Fruit fly (Drosophila melanogaster) whole organism, wandering third instar larva: ENCODE results near the gene lectin-28C.
A peak's percentile ranks its signal among the peaks of the same experiment; 100 is the strongest.

Experiments used
- Abd-B ChIP-seq: fragments of >200 bp; optimal IDR thresholded peaks from 2 replicates; lab custom pipeline; 2017; ENCODE audit warnings: missing biosample characterization, missing genetic modification characterization
- CG32264 ChIP-seq: fragments of 200-800 bp; sonication (Bioruptor generic); optimal IDR thresholded peaks from 2 replicates; lab custom pipeline; 2016; ENCODE audit warnings: missing biosample characterization, missing genetic modification characterization
- CG9705 ChIP-seq: fragments of 200-800 bp; sonication (Bioruptor generic); optimal IDR thresholded peaks from 2 replicates; lab custom pipeline; 2018; ENCODE audit warnings: missing biosample characterization, mild to moderate bottlenecking, missing genetic modification characterization
- CrebA ChIP-seq: fragments of 200-800 bp; sonication (Bioruptor generic); optimal IDR thresholded peaks from 2 replicates; lab custom pipeline; 2016; ENCODE audit warnings: missing biosample characterization, mild to moderate bottlenecking, missing genetic modification characterization, borderline replicate concordance
- Dfd ChIP-seq: fragments of >200 bp; optimal IDR thresholded peaks from 2 replicates; lab custom pipeline; 2017; ENCODE audit warnings: missing biosample characterization, missing genetic modification characterization
- Dif ChIP-seq: fragments of 200-275, 200-300 bp; sonication (Bioruptor generic); optimal IDR thresholded peaks from 2 replicates; lab custom pipeline; 2018; ENCODE audit warnings: missing biosample characterization, missing genetic modification characterization; ENCODE audit not compliant: partially characterized antibody
- GATAd ChIP-seq: sonication (Bioruptor generic); optimal IDR thresholded peaks from 2 replicates; lab custom pipeline; 2016; ENCODE audit warnings: missing biosample characterization, missing genetic modification characterization
- HLH106 ChIP-seq: fragments of 200-800 bp; optimal IDR thresholded peaks from 3 replicates; lab custom pipeline; 2019; ENCODE audit warnings: missing biosample characterization, mild to moderate bottlenecking, missing genetic modification characterization, moderate library complexity
- Hnf4 ChIP-seq: fragments of 200-800 bp; sonication (Bioruptor generic); optimal IDR thresholded peaks from 2 replicates; lab custom pipeline; 2016; ENCODE audit warnings: missing biosample characterization, mild to moderate bottlenecking, missing genetic modification characterization
- Hr78 ChIP-seq: fragments of >200 bp; optimal IDR thresholded peaks from 2 replicates; lab custom pipeline; 2017; ENCODE audit warnings: missing biosample characterization, missing genetic modification characterization
- Hr83 ChIP-seq: fragments of 200-300 bp; sonication (Bioruptor generic); optimal IDR thresholded peaks from 2 replicates; lab custom pipeline; 2016; ENCODE audit warnings: missing biosample characterization, mild to moderate bottlenecking, missing genetic modification characterization, moderate library complexity; ENCODE audit not compliant: poor library complexity, severe bottlenecking
- Jra ChIP-seq: sonication (Bioruptor generic); optimal IDR thresholded peaks from 2 replicates; lab custom pipeline; 2016; ENCODE audit warnings: missing biosample characterization, missing genetic modification characterization
- Mio ChIP-seq: sonication (Bioruptor generic); optimal IDR thresholded peaks from 2 replicates; lab custom pipeline; 2016; ENCODE audit warnings: missing biosample characterization, missing genetic modification characterization
- N ChIP-seq: fragments of >200 bp; optimal IDR thresholded peaks from 2 replicates; lab custom pipeline; 2018; ENCODE audit warnings: missing biosample characterization, missing external identifiers, missing genetic modification characterization
- Rel ChIP-seq, 2 experiments: fragments of 200-800 bp; sonication (Bioruptor generic) in 1 of 2; optimal IDR thresholded peaks; 2 replicates in 1 of 2; 3 replicates in 1 of 2; lab custom pipeline; 2016 to 2019; ENCODE audit warnings: mild to moderate bottlenecking in 2 of 2, missing biosample characterization in 2 of 2, missing genetic modification characterization in 2 of 2, moderate library complexity in 1 of 2
- Sp1 ChIP-seq: fragments of 200-800 bp; sonication (Bioruptor generic); optimal IDR thresholded peaks from 3 replicates; lab custom pipeline; 2019; ENCODE audit warnings: missing biosample characterization, mild to moderate bottlenecking, missing genetic modification characterization, moderate library complexity
- Vsx2 ChIP-seq: fragments of 200-300, 225-300 bp; sonication (Bioruptor generic); optimal IDR thresholded peaks from 2 replicates; lab custom pipeline; 2018; ENCODE audit warnings: missing biosample characterization, missing genetic modification characterization; ENCODE audit not compliant: partially characterized antibody
- br ChIP-seq: fragments of 200-800 bp; sonication (Bioruptor generic); optimal IDR thresholded peaks from 2 replicates; lab custom pipeline; 2016; ENCODE audit warnings: missing biosample characterization, missing genetic modification characterization
- dl ChIP-seq, 2 experiments: fragments of 175-275, 200-275 bp in 1 of 2; fragments of 200-275 bp in 1 of 2; sonication (Bioruptor generic); optimal IDR thresholded peaks; lab custom pipeline; 2018; ENCODE audit warnings: mild to moderate bottlenecking in 2 of 2, missing biosample characterization in 2 of 2, missing genetic modification characterization in 2 of 2, moderate library complexity in 2 of 2; ENCODE audit not compliant: partially characterized antibody in 2 of 2, insufficient read depth in 1 of 2
- dmrt93B ChIP-seq: fragments of 200-800 bp; sonication (Bioruptor generic); optimal IDR thresholded peaks from 2 replicates; lab custom pipeline; 2018; ENCODE audit warnings: missing biosample characterization, mild to moderate bottlenecking, missing genetic modification characterization
- dsf ChIP-seq: sonication (Bioruptor generic); optimal IDR thresholded peaks from 2 replicates; lab custom pipeline; 2016; ENCODE audit warnings: missing biosample characterization, missing genetic modification characterization, borderline replicate concordance
- ey ChIP-seq: fragments of 200-800 bp; sonication (Bioruptor generic); optimal IDR thresholded peaks from 2 replicates; lab custom pipeline; 2016; ENCODE audit warnings: missing biosample characterization, missing genetic modification characterization
- foxo ChIP-seq, 2 experiments: fragments of 200-800 bp; sonication (Bioruptor generic); optimal IDR thresholded peaks; 2 replicates in 1 of 2; 3 replicates in 1 of 2; lab custom pipeline; 2016 to 2017; ENCODE audit warnings: missing biosample characterization in 2 of 2, missing genetic modification characterization in 2 of 2
- fru ChIP-seq: fragments of 200-800 bp; sonication (Bioruptor generic); optimal IDR thresholded peaks from 3 replicates; lab custom pipeline; 2016; ENCODE audit warnings: missing biosample characterization, mild to moderate bottlenecking, missing genetic modification characterization
- h ChIP-seq: fragments of 200-800 bp; sonication (Bioruptor generic); optimal IDR thresholded peaks from 3 replicates; lab custom pipeline; 2016; ENCODE audit warnings: missing biosample characterization, mild to moderate bottlenecking, missing genetic modification characterization
- psq ChIP-seq: fragments of 200-800 bp; sonication (Bioruptor generic); optimal IDR thresholded peaks from 3 replicates; lab custom pipeline; 2017; ENCODE audit warnings: missing biosample characterization, mild to moderate bottlenecking, missing genetic modification characterization, moderate library complexity
- rgr ChIP-seq: fragments of 200-800 bp; sonication (Bioruptor generic); optimal IDR thresholded peaks from 3 replicates; lab custom pipeline; 2016; ENCODE audit warnings: missing biosample characterization, mild to moderate bottlenecking, missing genetic modification characterization
- sv ChIP-seq: fragments of 200-800 bp; sonication (Bioruptor generic); optimal IDR thresholded peaks from 3 replicates; lab custom pipeline; 2016; ENCODE audit warnings: missing biosample characterization, missing genetic modification characterization
- tai ChIP-seq: sonication (Bioruptor generic); optimal IDR thresholded peaks from 2 replicates; lab custom pipeline; 2016; ENCODE audit warnings: missing biosample characterization, missing genetic modification characterization
- woc ChIP-seq: sonication (Bioruptor generic); optimal IDR thresholded peaks from 2 replicates; lab custom pipeline; 2016; ENCODE audit warnings: missing biosample characterization, mild to moderate bottlenecking, missing genetic modification characterization

The lectin-28C gene

DNA sequence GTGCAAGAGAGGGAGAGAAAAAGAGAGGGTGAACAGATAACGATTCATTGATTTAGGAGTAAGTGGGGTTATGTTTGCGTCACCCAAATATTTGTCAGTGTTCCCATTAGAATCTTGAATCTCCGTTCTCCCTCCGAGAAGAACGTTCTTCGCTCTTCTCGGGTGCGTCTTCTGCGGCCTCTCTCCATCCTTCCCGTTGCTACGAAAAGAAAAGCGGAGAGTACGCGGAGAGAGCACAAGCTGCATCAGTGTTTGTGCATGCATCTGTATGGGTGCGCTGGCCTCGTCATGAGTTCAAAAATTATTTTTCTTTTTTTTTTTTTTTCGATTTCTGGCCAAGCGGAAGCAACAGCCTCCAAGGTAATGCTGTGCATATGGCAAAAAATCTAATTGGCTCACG, 28.0 kb upstream of the lectin-28C start (continued):
- no peak for TF ChIP-seq ey (GFP tag; lab: Kevin White, UChicago)
- TF ChIP-seq woc (GFP tag; lab: Kevin White, UChicago) = no peak
- peak; percentile 54 to 55 for TF ChIP-seq dl (GFP tag; optimal IDR thresholded peaks at IDR 0.05; lab: Kevin White, UChicago; ENCODE audit: insufficient read depth in 1 of 2, partially characterized antibody in 2 of 2)
- TF ChIP-seq, all 38 proteins: peak for 7

DNA sequence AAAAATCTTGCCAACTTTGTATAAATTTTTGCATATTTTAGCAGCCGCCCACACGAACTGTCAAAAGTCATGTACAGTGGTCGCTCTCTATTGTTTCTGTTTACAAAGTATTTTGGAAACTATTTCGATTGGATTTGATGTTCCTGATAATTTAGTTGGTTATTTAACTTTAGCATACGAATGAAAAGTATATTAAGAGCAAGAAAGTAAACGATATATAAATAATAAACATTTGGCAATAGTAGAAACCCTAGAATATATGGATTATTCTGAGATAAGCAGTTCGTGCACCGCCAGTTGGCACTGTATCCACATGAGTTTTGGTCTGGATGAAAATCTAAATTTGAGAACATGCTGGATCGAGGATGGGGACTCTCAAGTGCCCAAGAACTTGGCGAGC, 23.6 kb upstream of the lectin-28C start:
- TF ChIP-seq HLH106 (tag; lab: Kevin White, UChicago) (no peak), dsf (GFP tag; lab: Kevin White, UChicago) (no peak), Abd-B (GFP tag; lab: Kevin White, UChicago) (no peak), GATAd (no peak), Mio (no peak), dmrt93B (GFP tag; lab: Kevin White, UChicago) (no peak)

DNA sequence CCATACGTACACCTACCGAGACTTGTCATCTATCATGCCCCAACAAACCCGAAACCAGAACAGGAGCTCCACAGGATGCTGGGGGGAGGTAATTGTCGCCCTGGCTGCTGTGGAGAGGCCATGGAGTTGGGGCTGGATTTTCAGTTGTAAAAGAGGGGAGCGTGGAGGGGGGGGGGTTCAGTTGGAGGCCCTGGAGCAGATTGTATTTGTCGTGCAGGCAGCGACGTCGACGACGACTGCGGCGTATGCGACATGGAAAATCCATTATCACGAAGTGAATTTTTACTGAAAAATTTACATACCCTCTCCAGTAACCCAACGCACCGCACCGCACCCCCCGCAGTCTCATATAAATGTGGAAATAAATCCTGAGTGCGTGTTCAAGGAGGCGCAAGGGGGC, 23.2 kb upstream of the lectin-28C start:
- TF ChIP-seq Hr83 (GFP tag; lab: Kevin White, UChicago) = no peak

DNA sequence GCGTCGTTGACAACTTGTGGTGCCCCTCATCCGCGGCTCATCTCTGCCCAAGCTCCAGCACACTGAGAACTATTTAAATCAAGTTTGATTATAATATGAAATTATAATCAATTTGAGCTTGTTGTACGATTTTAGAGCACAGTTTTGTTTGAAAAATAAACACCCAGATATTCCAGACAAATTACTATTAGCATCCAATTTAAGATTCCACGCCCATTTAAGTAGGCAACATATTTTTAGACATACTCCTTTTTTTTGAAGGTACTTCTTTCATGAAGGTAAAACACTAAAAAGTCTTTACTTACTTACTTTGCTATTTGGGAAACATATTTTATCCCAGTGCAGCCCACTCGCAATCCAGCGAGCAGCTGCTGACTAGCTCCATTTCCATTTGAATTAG, 18.9 kb upstream of the lectin-28C start:
- TF ChIP-seq CrebA (GFP tag; lab: Kevin White, UChicago) (no peak), Sp1 (no peak), Hr83 (GFP tag; lab: Kevin White, UChicago) (no peak), GATAd (no peak), CG32264 (GFP tag; lab: Kevin White, UChicago) (no peak), rgr (GFP tag; lab: Kevin White, UChicago) (no peak), Hr78 (no peak), Dif (no peak), Mio (no peak), tai (GFP tag; lab: Kevin White, UChicago) (no peak), br (no peak), Rel (GFP tag; optimal IDR thresholded peaks at IDR 0.05; lab: Kevin White, UChicago) (no peak), Rel (tag; optimal IDR thresholded peaks at IDR 0.05; lab: Kevin White, UChicago) (no peak), woc (GFP tag; lab: Kevin White, UChicago) (no peak), psq (GFP tag; lab: Kevin White, UChicago) (no peak), N (GFP tag; lab: Kevin White, UChicago) (no peak)

DNA sequence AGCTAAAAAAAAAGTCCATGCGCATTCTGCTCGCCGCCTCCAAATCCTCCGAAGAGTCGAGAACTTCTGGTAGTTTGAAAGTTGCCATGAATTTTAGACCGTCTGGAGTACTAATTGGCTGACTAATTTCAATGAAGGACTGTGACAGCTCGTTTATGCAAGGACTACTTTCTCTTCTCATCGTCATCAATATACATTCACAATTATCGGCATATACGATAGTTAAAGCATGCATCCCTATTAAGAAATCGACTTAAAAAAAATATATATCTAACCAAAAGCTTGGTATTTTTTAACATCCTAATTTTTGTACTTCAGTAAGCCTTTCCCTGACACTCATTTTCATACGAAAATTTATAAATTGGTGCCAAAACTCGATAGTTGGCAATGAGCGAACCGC, 16.7 kb upstream of the lectin-28C start, which contains the start of gene CG14537:
Gene CG14537, plus strand, starts transcription at position 301 of the 400 bp plus-strand sequence.
- no peak for TF ChIP-seq CG9705 (GFP tag; lab: Kevin White, UChicago)
- TF ChIP-seq rgr (GFP tag; lab: Kevin White, UChicago) = no peak
- no peak for TF ChIP-seq Jra (GFP tag; lab: Kevin White, UChicago)
- TF ChIP-seq ey (GFP tag; lab: Kevin White, UChicago) = no peak
- no peak for TF ChIP-seq Vsx2 (GFP tag; lab: Kevin White, UChicago)
- no peak for TF ChIP-seq woc (GFP tag; lab: Kevin White, UChicago)
- no peak for TF ChIP-seq Hr78
- no peak for TF ChIP-seq psq (GFP tag; lab: Kevin White, UChicago)
- no peak for TF ChIP-seq foxo (GFP tag; optimal IDR thresholded peaks at IDR 0.05; lab: Kevin White, UChicago)
- TF ChIP-seq Dfd (GFP tag; lab: Kevin White, UChicago) = no peak
- no peak for TF ChIP-seq h (GFP tag; lab: Kevin White, UChicago)
- no peak for TF ChIP-seq Hnf4 (GFP tag; lab: Kevin White, UChicago)
- no peak for TF ChIP-seq GATAd
- no peak for TF ChIP-seq fru (GFP tag; lab: Kevin White, UChicago)
- TF ChIP-seq sv (GFP tag; lab: Kevin White, UChicago) = no peak
- TF ChIP-seq, all 38 proteins: peak for 0
